Fruit fly (Drosophila melanogaster): ENCODE measurements around the gene psd.

Gene psd

dm6 chr2L:5971093-5971808 is 6.5 kb upstream of the psd start (continued):
- TF ChIP-seq Rfx (GFP tag; IDR thresholded peaks at IDR 0.05) (peak; percentile 6; the same call in 1 of the 2 replicates), Awh (GFP tag; IDR thresholded peaks at IDR 0.05) (peak; percentile 75), lab (GFP tag; optimal IDR thresholded peaks at IDR 0.05) (peak; percentile 20), dimm (GFP tag; IDR thresholded peaks at IDR 0.05) (no peak), sim (GFP tag; IDR thresholded peaks at IDR 0.05) (no peak), sug (tag; optimal IDR thresholded peaks at IDR 0.05) (peak; percentile 19), Lpt (GFP tag; optimal IDR thresholded peaks at IDR 0.05) (no peak), exex (tag; optimal IDR thresholded peaks at IDR 0.05) (peak; percentile 40), so (GFP tag; IDR thresholded peaks at IDR 0.05) (0 out of 3 replicates have a peak, but pooled peaks have one; percentile 11), sens (GFP tag) (peak; percentile 46), Hr3 (GFP tag; optimal IDR thresholded peaks at IDR 0.05) (no peak), toy (GFP tag; IDR thresholded peaks at IDR 0.05) (no peak), twi (tag; optimal IDR thresholded peaks at IDR 0.05) (peak; percentile 76), Blimp-1 (GFP tag; optimal IDR thresholded peaks at IDR 0.05) (peak; percentile 54), salm (tag; optimal IDR thresholded peaks at IDR 0.05) (peak; percentile 30)

- TF ChIP-seq sens-2 (GFP tag; IDR thresholded peaks at IDR 0.05) (no peak), br (optimal IDR thresholded peaks at IDR 0.05) (no peak), aop (GFP tag; IDR thresholded peaks at IDR 0.05) (no peak), yki (optimal IDR thresholded peaks at IDR 0.05) (no peak), Sox102F (GFP tag; optimal IDR thresholded peaks at IDR 0.05) (no peak), ftz-f1 (GFP tag; optimal IDR thresholded peaks at IDR 0.05) (no peak), pum (GFP tag; optimal IDR thresholded peaks at IDR 0.05) (no peak), CG16815 (GFP tag; optimal IDR thresholded peaks at IDR 0.05) (no peak), slbo (GFP tag; IDR thresholded peaks at IDR 0.05) (no peak), CkIIα-i1 (GFP tag; IDR thresholded peaks at IDR 0.05) (no peak), twi (tag; optimal IDR thresholded peaks at IDR 0.05) (no peak), CoRest (tag; optimal IDR thresholded peaks at IDR 0.05) (no peak)
These were observed 4.8 kb upstream of the psd start, which contains the start of gene Ucp4B for dm6 chr2L:5969559-5969958. Gene Ucp4B, plus strand, starts transcription at chr2L:5969859.

- TF ChIP-seq CG6791 (GFP tag; IDR thresholded peaks at IDR 0.05; ENCODE audit: partially characterized antibody) (0 out of 3 replicates have a peak, but pooled peaks have one; percentile 16), twi (tag; optimal IDR thresholded peaks at IDR 0.05) (peak; percentile 73), Ptx1 (GFP tag; IDR thresholded peaks at IDR 0.05) (no peak)
These were observed 3.2 kb upstream of the psd start, which contains the start of the genes CG13992 and Ucp4C for dm6 chr2L:5967702-5968616. Gene CG13992, minus strand, starts transcription at chr2L:5967752. Gene Ucp4C, plus strand, starts transcription at chr2L:5968566.

- TF ChIP-seq Vsx1 (GFP tag; optimal IDR thresholded peaks at IDR 0.05): no peak
- TF ChIP-seq CG10267 (tag; optimal IDR thresholded peaks at IDR 0.05): no peak
- no peak for TF ChIP-seq az2 (GFP tag; optimal IDR thresholded peaks at IDR 0.05)
- TF ChIP-seq Poxn (GFP tag; IDR thresholded peaks at IDR 0.05): no peak
- no peak for TF ChIP-seq mam (GFP tag; optimal IDR thresholded peaks at IDR 0.05)
- TF ChIP-seq Sry-β (GFP tag; optimal IDR thresholded peaks at IDR 0.05): no peak
- no peak for TF ChIP-seq sc (optimal IDR thresholded peaks at IDR 0.05)
- TF ChIP-seq sc (GFP tag; optimal IDR thresholded peaks at IDR 0.05): no peak
These were observed 540 bp downstream of the psd start for dm6 chr2L:5964211-5964610.

Data from whole organism, embryonic.